Worm (Caenorhabditis elegans) whole organism, late embryonic: ENCODE data around the gene snf-9.
A peak's percentile ranks its signal among the peaks of the same experiment; 100 is the strongest.

ENCODE experiments used
- C08G9.2 ChIP-seq: sonication (generic microtip); optimal IDR thresholded peaks from 2 replicates; lab custom pipeline; 2016; ENCODE audit warnings: mild to moderate bottlenecking, missing genetic modification characterization, moderate library complexity, missing compliant biosample characterization
- F13H6.1 ChIP-seq: sonication (generic microtip); optimal IDR thresholded peaks from 2 replicates; lab custom pipeline; 2016; ENCODE audit warnings: missing genetic modification characterization, missing compliant biosample characterization
- K09A11.1 ChIP-seq: sonication (generic microtip); optimal IDR thresholded peaks from 2 replicates; lab custom pipeline; 2017; ENCODE audit warnings: antibody characterized with exemption, mild to moderate bottlenecking, missing genetic modification characterization, missing compliant biosample characterization; ENCODE audit not compliant: insufficient read depth
- T23F11.4 ChIP-seq: fragments of 200-800 bp; sonication (Bioruptor generic); optimal IDR thresholded peaks from 2 replicates; lab custom pipeline; 2018; ENCODE audit warnings: mild to moderate bottlenecking, missing genetic modification characterization, missing compliant biosample characterization
- Y22D7AL.16 ChIP-seq: sonication (generic microtip); optimal IDR thresholded peaks from 2 replicates; lab custom pipeline; 2016; ENCODE audit warnings: missing genetic modification characterization, missing compliant biosample characterization
- ahr-1 ChIP-seq: sonication (generic microtip); optimal IDR thresholded peaks from 2 replicates; lab custom pipeline; 2016; ENCODE audit warnings: missing genetic modification characterization, missing compliant biosample characterization
- ceh-14 ChIP-seq: sonication (generic microtip); optimal IDR thresholded peaks from 2 replicates; lab custom pipeline; 2016; ENCODE audit warnings: missing genotype, missing genetic modification characterization, missing compliant biosample characterization
- ceh-18 ChIP-seq: sonication (generic microtip); optimal IDR thresholded peaks from 2 replicates; lab custom pipeline; 2016; ENCODE audit warnings: missing genetic modification characterization, missing compliant biosample characterization
- ceh-19 ChIP-seq: fragments of 200-800 bp; sonication (Bioruptor generic); optimal IDR thresholded peaks from 2 replicates; lab custom pipeline; 2018; ENCODE audit warnings: mild to moderate bottlenecking, missing genetic modification characterization, missing compliant biosample characterization
- ceh-2 ChIP-seq: sonication (generic microtip); optimal IDR thresholded peaks from 2 replicates; lab custom pipeline; 2016; ENCODE audit warnings: missing genotype, missing genetic modification characterization, missing compliant biosample characterization
- ceh-22 ChIP-seq: sonication (generic microtip); optimal IDR thresholded peaks from 2 replicates; lab custom pipeline; 2017; ENCODE audit warnings: missing biosample characterization, missing genetic modification characterization
- ceh-24 ChIP-seq: sonication (generic microtip); optimal IDR thresholded peaks from 2 replicates; lab custom pipeline; 2016; ENCODE audit warnings: mild to moderate bottlenecking, missing genetic modification characterization, missing compliant biosample characterization
- ceh-30 ChIP-seq: fragments of 150-350 bp; optimal IDR thresholded peaks from 2 replicates; lab custom pipeline; 2014; ENCODE audit warnings: missing biosample characterization, missing genetic modification characterization
- ceh-31 ChIP-seq: sonication (generic microtip); optimal IDR thresholded peaks from 2 replicates; lab custom pipeline; 2016; ENCODE audit warnings: missing genetic modification characterization, missing compliant biosample characterization
- ceh-34 ChIP-seq: sonication (generic microtip); optimal IDR thresholded peaks from 2 replicates; lab custom pipeline; 2016; ENCODE audit warnings: mild to moderate bottlenecking, missing genetic modification characterization, missing compliant biosample characterization
- ceh-45 ChIP-seq: fragments of 200-800 bp; sonication (Bioruptor generic); IDR thresholded peaks from 2 replicates; pipeline ENCODE4 v1.3.6; 2022; ENCODE audit warnings: missing genetic modification reagents, missing genetic modification characterization, missing compliant biosample characterization
- ceh-48 ChIP-seq: sonication (generic microtip); optimal IDR thresholded peaks from 2 replicates; lab custom pipeline; 2016; ENCODE audit warnings: missing genetic modification characterization, inconsistent platforms, missing compliant biosample characterization
- ceh-6 ChIP-seq: fragments of 200-800 bp; sonication (Bioruptor generic); optimal IDR thresholded peaks from 2 replicates; lab custom pipeline; 2018; ENCODE audit warnings: mild to moderate bottlenecking, missing genetic modification characterization, missing compliant biosample characterization
- ceh-9 ChIP-seq: sonication (generic microtip); optimal IDR thresholded peaks from 2 replicates; lab custom pipeline; 2016; ENCODE audit warnings: mild to moderate bottlenecking, missing genetic modification characterization, inconsistent platforms, missing compliant biosample characterization
- che-1 ChIP-seq: sonication (generic microtip); optimal IDR thresholded peaks from 2 replicates; lab custom pipeline; 2016; ENCODE audit warnings: mild to moderate bottlenecking, missing genetic modification characterization, missing compliant biosample characterization
- dmd-4 ChIP-seq: sonication (generic microtip); optimal IDR thresholded peaks from 2 replicates; lab custom pipeline; 2016; ENCODE audit warnings: borderline replicate concordance, missing genetic modification characterization, missing compliant biosample characterization
- dve-1 ChIP-seq: sonication (generic microtip); optimal IDR thresholded peaks from 2 replicates; lab custom pipeline; 2017; ENCODE audit warnings: antibody characterized with exemption, mild to moderate bottlenecking, missing genetic modification characterization, missing compliant biosample characterization
- elt-2 ChIP-seq: sonication (generic microtip); optimal IDR thresholded peaks from 2 replicates; lab custom pipeline; 2016; ENCODE audit warnings: missing genetic modification reagents, missing genetic modification characterization, missing compliant biosample characterization
- fkh-6 ChIP-seq: sonication (generic microtip); optimal IDR thresholded peaks from 2 replicates; lab custom pipeline; 2016; ENCODE audit warnings: missing genetic modification characterization, missing compliant biosample characterization
- gmeb-2 ChIP-seq: sonication (generic microtip); optimal IDR thresholded peaks from 2 replicates; lab custom pipeline; 2016; ENCODE audit warnings: missing genetic modification characterization, inconsistent platforms, missing compliant biosample characterization
- lin-11 ChIP-seq: fragments of 200-800 bp; sonication (Bioruptor generic); optimal IDR thresholded peaks from 2 replicates; lab custom pipeline; 2018; ENCODE audit warnings: mild to moderate bottlenecking, missing genetic modification characterization, missing compliant biosample characterization
- mec-3 ChIP-seq: sonication (generic microtip); optimal IDR thresholded peaks from 2 replicates; lab custom pipeline; 2016; ENCODE audit warnings: borderline replicate concordance, missing genetic modification characterization, missing compliant biosample characterization
- nfya-1 ChIP-seq: sonication (generic microtip); optimal IDR thresholded peaks from 2 replicates; lab custom pipeline; 2017; ENCODE audit warnings: missing genetic modification characterization, mild to moderate bottlenecking, missing compliant biosample characterization, antibody characterized with exemption, moderate library complexity
- odd-2 ChIP-seq: sonication (generic microtip); optimal IDR thresholded peaks from 2 replicates; lab custom pipeline; 2017; ENCODE audit warnings: antibody characterized with exemption, mild to moderate bottlenecking, missing genetic modification characterization, missing compliant biosample characterization
- pat-9 ChIP-seq: fragments of 200-800 bp; sonication (Bioruptor generic); optimal IDR thresholded peaks from 2 replicates; lab custom pipeline; 2018; ENCODE audit warnings: mild to moderate bottlenecking, missing genetic modification characterization, moderate library complexity, missing compliant biosample characterization
- pax-1 ChIP-seq: fragments of 150-350 bp; optimal IDR thresholded peaks from 2 replicates; lab custom pipeline; 2014; ENCODE audit warnings: missing biosample characterization, missing genetic modification characterization
- pros-1 ChIP-seq: fragments of 150-350 bp; optimal IDR thresholded peaks from 2 replicates; lab custom pipeline; 2014; ENCODE audit warnings: missing biosample characterization, missing genetic modification reagents, missing genetic modification characterization
- rnt-1 ChIP-seq: sonication (generic microtip); optimal IDR thresholded peaks from 2 replicates; lab custom pipeline; 2016; ENCODE audit warnings: missing genetic modification characterization, missing compliant biosample characterization
- sox-2 ChIP-seq: fragments of 200-800 bp; sonication (Bioruptor generic); IDR thresholded peaks from 2 replicates; pipeline ENCODE4 v1.3.6; 2022; ENCODE audit warnings: missing genetic modification reagents, missing genetic modification characterization, missing compliant biosample characterization
- sox-4 ChIP-seq: sonication (generic microtip); optimal IDR thresholded peaks from 2 replicates; lab custom pipeline; 2017; ENCODE audit warnings: mild to moderate bottlenecking, missing genetic modification characterization, inconsistent platforms, missing compliant biosample characterization
- syd-9 ChIP-seq: sonication (generic microtip); optimal IDR thresholded peaks from 2 replicates; lab custom pipeline; 2016; ENCODE audit warnings: mild to moderate bottlenecking, missing genetic modification characterization, moderate library complexity, missing compliant biosample characterization
- tbx-2 ChIP-seq: sonication (generic microtip); optimal IDR thresholded peaks from 2 replicates; lab custom pipeline; 2016; ENCODE audit warnings: missing genetic modification characterization, missing compliant biosample characterization
- ttx-3 ChIP-seq: sonication (generic microtip); optimal IDR thresholded peaks from 2 replicates; lab custom pipeline; 2016; ENCODE audit warnings: missing genetic modification reagents, missing genetic modification characterization, missing compliant biosample characterization
- unc-42 ChIP-seq: sonication (generic microtip); optimal IDR thresholded peaks from 2 replicates; lab custom pipeline; 2016; ENCODE audit warnings: missing genotype, missing genetic modification characterization, missing compliant biosample characterization
- unc-55 ChIP-seq: sonication (generic microtip); optimal IDR thresholded peaks from 2 replicates; lab custom pipeline; 2017; ENCODE audit warnings: missing biosample characterization, missing genetic modification reagents, missing genetic modification characterization
- unc-86 ChIP-seq: sonication (generic microtip); optimal IDR thresholded peaks from 2 replicates; lab custom pipeline; 2016; ENCODE audit warnings: missing genetic modification characterization, missing compliant biosample characterization
- zip-5 ChIP-seq: sonication (generic microtip); optimal IDR thresholded peaks from 2 replicates; lab custom pipeline; 2016; ENCODE audit warnings: missing genetic modification characterization, missing compliant biosample characterization
- ztf-16 ChIP-seq: sonication (generic microtip); optimal IDR thresholded peaks from 2 replicates; lab custom pipeline; 2017; ENCODE audit warnings: missing genetic modification characterization, missing compliant biosample characterization

Gene snf-9

ce11 chrIV:17267304-17267891 lies 44.5 kb upstream of the snf-9 start:
- TF ChIP-seq unc-42 (tag; lab: Kevin White, UChicago): peak; percentile 8
- no peak for TF ChIP-seq unc-86

ce11 chrIV:17268069-17268468 lies 43.9 kb upstream of the snf-9 start:
- TF ChIP-seq K09A11.1 (tag; lab: Kevin White, UChicago): no peak
- TF ChIP-seq unc-86: no peak
- no peak for TF ChIP-seq ceh-19 (GFP tag; lab: Kevin White, UChicago)
- no peak for TF ChIP-seq lin-11 (tag; lab: Kevin White, UChicago)
- TF ChIP-seq Y22D7AL.16: no peak
- no peak for TF ChIP-seq ceh-6
- no peak for TF ChIP-seq gmeb-2 (tag; lab: Kevin White, UChicago)
- TF ChIP-seq F13H6.1 (tag; lab: Kevin White, UChicago): no peak
- TF ChIP-seq nfya-1 (tag; lab: Kevin White, UChicago): no peak

- TF ChIP-seq unc-86: no peak
- peak; percentile 5 for TF ChIP-seq K09A11.1 (tag; lab: Kevin White, UChicago)
- peak; percentile 65 for TF ChIP-seq rnt-1
- TF ChIP-seq gmeb-2 (tag; lab: Kevin White, UChicago): no peak
- peak; percentile 53 for TF ChIP-seq ceh-31 (tag; lab: Kevin White, UChicago)
- no peak for TF ChIP-seq sox-4 (tag; lab: Kevin White, UChicago)
- TF ChIP-seq mec-3 (tag; lab: Kevin White, UChicago): no peak
- peak; percentile 31 for TF ChIP-seq F13H6.1 (tag; lab: Kevin White, UChicago)
- TF ChIP-seq nfya-1 (tag; lab: Kevin White, UChicago): peak; percentile 53
- TF ChIP-seq sox-2 (GFP tag; lab: Robert Waterston, UW): no peak
- TF ChIP-seq ceh-22 (tag; lab: Kevin White, UChicago): no peak
- no peak for TF ChIP-seq ceh-24 (tag; lab: Kevin White, UChicago)
- no peak for TF ChIP-seq ztf-16 (tag; lab: Kevin White, UChicago)
- no peak for TF ChIP-seq che-1
- TF ChIP-seq ceh-9 (tag; lab: Kevin White, UChicago): no peak
- no peak for TF ChIP-seq ceh-48 (tag; lab: Kevin White, UChicago)
- TF ChIP-seq pax-1: no peak
- no peak for TF ChIP-seq pat-9 (tag; lab: Kevin White, UChicago)
- TF ChIP-seq ceh-14 (tag; lab: Kevin White, UChicago): peak; percentile 48
- no peak for TF ChIP-seq ceh-45 (GFP tag; lab: Robert Waterston, UW)
- no peak for TF ChIP-seq T23F11.4 (GFP tag; lab: Kevin White, UChicago)
- no peak for TF ChIP-seq C08G9.2 (tag; lab: Kevin White, UChicago)
- peak; percentile 36 for TF ChIP-seq syd-9 (tag; lab: Kevin White, UChicago)
- peak; percentile 69 for TF ChIP-seq tbx-2 (tag; lab: Kevin White, UChicago)
- peak; percentile 44 for TF ChIP-seq ceh-18
- no peak for TF ChIP-seq ceh-2 (tag; lab: Kevin White, UChicago)
- TF ChIP-seq dve-1 (tag; lab: Kevin White, UChicago): no peak
- no peak for TF ChIP-seq odd-2
- peak; percentile 93 for TF ChIP-seq unc-42 (tag; lab: Kevin White, UChicago)
- TF ChIP-seq dmd-4 (tag; lab: Kevin White, UChicago): no peak
- no peak for TF ChIP-seq pros-1 (tag; lab: Kevin White, UChicago)
- TF ChIP-seq ceh-6: no peak
- TF ChIP-seq ttx-3: no peak
- peak; percentile 74 for TF ChIP-seq fkh-6
- TF ChIP-seq zip-5 (tag; lab: Kevin White, UChicago): no peak
- no peak for TF ChIP-seq elt-2 (tag; lab: Kevin White, UChicago)
- no peak for TF ChIP-seq ceh-30 (tag; lab: Kevin White, UChicago)
- TF ChIP-seq ceh-34: no peak
- TF ChIP-seq unc-55 (GFP tag; lab: Kevin White, UChicago): peak; percentile 84
- TF ChIP-seq ahr-1: no peak
Measured at ce11 chrIV:17268628-17269027, 43.3 kb upstream of the snf-9 start.
